Fruit fly (Drosophila melanogaster) whole organism, embryonic: ENCODE measurements around the gene GAPcenA.
A peak's percentile ranks its signal among the peaks of the same experiment; 100 is the strongest.

Experiments used
- Ada2b ChIP-seq: fragments of 200-800 bp; sonication (Bioruptor generic); IDR thresholded peaks from 2 replicates; pipeline ENCODE4 v1.3.6; 2022; ENCODE audit warnings: missing biosample characterization, missing genetic modification characterization
- Asciz ChIP-seq: fragments of 200-800 bp; sonication (Bioruptor generic); optimal IDR thresholded peaks from 2 replicates; lab custom pipeline; 2017; ENCODE audit warnings: missing biosample characterization, mild to moderate bottlenecking, missing genetic modification characterization, missing genetic modification reagents
- Awh ChIP-seq: fragments of 200-800 bp; sonication (Bioruptor generic); IDR thresholded peaks from 2 replicates; pipeline ENCODE4, ENCODE4 v1.3.6; 2022; ENCODE audit warnings: missing biosample characterization, missing genetic modification characterization
- Blimp-1 ChIP-seq: fragments of 200-800 bp; sonication (Bioruptor generic); optimal IDR thresholded peaks from 3 replicates; lab custom pipeline; 2018; ENCODE audit warnings: missing biosample characterization, missing genetic modification characterization, mild to moderate bottlenecking, moderate library complexity, missing genetic modification reagents
- CG10543 ChIP-seq: fragments of 200-800 bp; sonication (Bioruptor generic); optimal IDR thresholded peaks from 3 replicates; lab custom pipeline; 2017; ENCODE audit warnings: missing biosample characterization, mild to moderate bottlenecking, missing genetic modification characterization, moderate library complexity
- CG12744 ChIP-seq: fragments of 200-800 bp; sonication (Bioruptor generic); optimal IDR thresholded peaks from 2 replicates; lab custom pipeline; 2016; ENCODE audit warnings: missing biosample characterization, missing genetic modification characterization
- CG15269 ChIP-seq: fragments of 200-800 bp; sonication (Bioruptor generic); optimal IDR thresholded peaks from 2 replicates; lab custom pipeline; 2018; ENCODE audit warnings: missing biosample characterization, mild to moderate bottlenecking, missing genetic modification characterization, moderate library complexity
- CG1529 ChIP-seq: fragments of 200-800 bp; sonication (Bioruptor generic); optimal IDR thresholded peaks from 3 replicates; lab custom pipeline; 2018; ENCODE audit warnings: missing biosample characterization, missing genetic modification characterization
- CG15479 ChIP-seq: fragments of 200-800 bp; sonication (Bioruptor generic); optimal IDR thresholded peaks from 3 replicates; lab custom pipeline; 2019; ENCODE audit warnings: missing biosample characterization, mild to moderate bottlenecking, missing genetic modification characterization, moderate library complexity
- CG15601 ChIP-seq: fragments of 200-800 bp; sonication (Bioruptor generic); optimal IDR thresholded peaks from 3 replicates; lab custom pipeline; 2019; ENCODE audit warnings: missing biosample characterization, mild to moderate bottlenecking, missing genetic modification characterization, moderate library complexity
- CG17612 ChIP-seq: fragments of 200-800 bp; sonication (Bioruptor generic); IDR thresholded peaks from 2 replicates; pipeline ENCODE4 v1.3.6; 2022; ENCODE audit warnings: missing biosample characterization, missing genetic modification characterization
- CG18262 ChIP-seq: fragments of 200-800 bp; optimal IDR thresholded peaks from 3 replicates; lab custom pipeline; 2019; ENCODE audit warnings: missing biosample characterization, mild to moderate bottlenecking, missing genetic modification characterization, moderate library complexity
- CG18599 ChIP-seq: fragments of 200-800 bp; sonication (Bioruptor generic); optimal IDR thresholded peaks from 3 replicates; lab custom pipeline; 2017; ENCODE audit warnings: missing biosample characterization, missing genetic modification characterization, mild to moderate bottlenecking, moderate library complexity, missing genetic modification reagents
- CG2202 ChIP-seq: fragments of 200-800 bp; sonication (Bioruptor generic); optimal IDR thresholded peaks from 2 replicates; lab custom pipeline; 2018; ENCODE audit warnings: missing biosample characterization, mild to moderate bottlenecking, missing genetic modification characterization
- CG31441 ChIP-seq: fragments of 200-800 bp; sonication (Bioruptor generic); IDR thresholded peaks from 2 replicates; pipeline ENCODE4 v1.3.6; 2022; ENCODE audit warnings: missing biosample characterization, missing genetic modification characterization
- CG3407 ChIP-seq: fragments of 200-800 bp; sonication (Bioruptor generic); optimal IDR thresholded peaks from 2 replicates; lab custom pipeline; 2018; ENCODE audit warnings: missing biosample characterization, mild to moderate bottlenecking, missing genetic modification characterization
- CG34422 ChIP-seq: fragments of 200-800 bp; sonication (Bioruptor generic); IDR thresholded peaks from 3 replicates; pipeline ENCODE4 v1.3.6; 2022; ENCODE audit warnings: missing biosample characterization, missing genetic modification characterization
- CG3995 ChIP-seq: fragments of 200-800 bp; sonication (Bioruptor generic); optimal IDR thresholded peaks from 3 replicates; lab custom pipeline; 2016; ENCODE audit warnings: missing biosample characterization, missing genetic modification characterization
- CG4404 ChIP-seq: fragments of 200-800 bp; sonication (Bioruptor generic); IDR thresholded peaks from 2 replicates; pipeline ENCODE4 v1.3.6; 2022; ENCODE audit warnings: missing biosample characterization, missing genetic modification characterization
- CG4424 ChIP-seq: fragments of 200-800 bp; sonication (Bioruptor generic); optimal IDR thresholded peaks from 3 replicates; lab custom pipeline; 2016; ENCODE audit warnings: missing biosample characterization, missing genetic modification characterization
- CG4730 ChIP-seq: fragments of 200-800 bp; sonication (Bioruptor generic); IDR thresholded peaks from 2 replicates; pipeline ENCODE4 v1.3.6; 2022; ENCODE audit warnings: missing biosample characterization, missing genetic modification characterization
- CG6272 ChIP-seq: fragments of 200-800 bp; sonication (Bioruptor generic); IDR thresholded peaks from 2 replicates; pipeline ENCODE4 v1.3.6; 2022; ENCODE audit warnings: missing biosample characterization, missing genetic modification characterization
- CG7271 ChIP-seq: fragments of 200-800 bp; sonication (Bioruptor generic); optimal IDR thresholded peaks from 2 replicates; lab custom pipeline; 2018; ENCODE audit warnings: missing biosample characterization, mild to moderate bottlenecking, missing genetic modification characterization, moderate library complexity
- CG7928 ChIP-seq: fragments of 200-800 bp; sonication (Bioruptor generic); optimal IDR thresholded peaks from 2 replicates; lab custom pipeline; 2017; ENCODE audit warnings: missing biosample characterization, mild to moderate bottlenecking, missing genetic modification characterization
- CG8359 ChIP-seq: fragments of 200-800 bp; sonication (Bioruptor generic); optimal IDR thresholded peaks from 2 replicates; lab custom pipeline; 2017; ENCODE audit warnings: missing biosample characterization, mild to moderate bottlenecking, missing genetic modification characterization, borderline replicate concordance
- Camta ChIP-seq: fragments of 200-800 bp; sonication (Bioruptor generic); optimal IDR thresholded peaks from 2 replicates; lab custom pipeline; 2016; ENCODE audit warnings: missing biosample characterization, missing genetic modification characterization
- Fer1 ChIP-seq: fragments of 200-800 bp; sonication (Bioruptor generic); optimal IDR thresholded peaks from 2 replicates; lab custom pipeline; 2017; ENCODE audit warnings: missing biosample characterization, mild to moderate bottlenecking, missing genetic modification characterization
- Fer3 ChIP-seq: fragments of 200-800 bp; sonication (Bioruptor generic); optimal IDR thresholded peaks from 2 replicates; lab custom pipeline; 2018; ENCODE audit warnings: missing biosample characterization, mild to moderate bottlenecking, missing genetic modification characterization, moderate library complexity
- GATAe ChIP-seq: fragments of 200-800 bp; sonication (Bioruptor generic); conservative IDR thresholded peaks from 2 replicates; pipeline ENCODE4 v1.3.6; 2022; ENCODE audit warnings: missing biosample characterization, missing genetic modification characterization
- Hr39 ChIP-seq: fragments of >200 bp; optimal IDR thresholded peaks from 2 replicates; lab custom pipeline; 2017
- Lhr ChIP-seq: fragments of 200-800 bp; sonication (Bioruptor generic); optimal IDR thresholded peaks from 3 replicates; lab custom pipeline; 2017; ENCODE audit warnings: mild to moderate bottlenecking, missing biosample characterization, missing genetic modification reagents, missing genetic modification characterization
- Pdp1 ChIP-seq, 2 experiments: fragments of 200-800 bp; sonication (Bioruptor generic); optimal IDR thresholded peaks; 3 replicates each; lab custom pipeline; 2016; ENCODE audit warnings: missing biosample characterization in 2 of 2, missing genetic modification characterization in 2 of 2, mild to moderate bottlenecking in 1 of 2, moderate library complexity in 1 of 2
- Vsx1 ChIP-seq: fragments of 200-800 bp; sonication (Bioruptor generic); optimal IDR thresholded peaks from 2 replicates; lab custom pipeline; 2017; ENCODE audit warnings: missing biosample characterization, mild to moderate bottlenecking, missing genetic modification characterization, missing genetic modification reagents
- ara ChIP-seq: fragments of 200-800 bp; sonication (Bioruptor generic); IDR thresholded peaks from 2 replicates; pipeline ENCODE4 v1.3.6; 2022; ENCODE audit warnings: missing biosample characterization, missing genetic modification characterization
- cad ChIP-seq: fragments of >200 bp; optimal IDR thresholded peaks from 2 replicates; lab custom pipeline; 2017; ENCODE audit warnings: missing biosample characterization, missing genetic modification characterization
- dmrt11E ChIP-seq: fragments of 200-800 bp; sonication (Bioruptor generic); optimal IDR thresholded peaks from 3 replicates; lab custom pipeline; 2018; ENCODE audit warnings: missing biosample characterization, mild to moderate bottlenecking, missing genetic modification characterization, moderate library complexity
- dysf ChIP-seq: fragments of 200-800 bp; sonication (Bioruptor generic); IDR thresholded peaks from 3 replicates; pipeline ENCODE4 v1.3.6; 2022; ENCODE audit warnings: missing biosample characterization, missing genetic modification characterization
- eyg ChIP-seq: fragments of 200-800 bp; sonication (Bioruptor generic); optimal IDR thresholded peaks from 3 replicates; lab custom pipeline; 2016; ENCODE audit warnings: missing biosample characterization, missing genetic modification characterization
- gt ChIP-seq: fragments of 200-800 bp; sonication (Bioruptor generic); IDR thresholded peaks from 2 replicates; pipeline ENCODE4 v1.3.6; 2022; ENCODE audit warnings: missing biosample characterization, missing genetic modification characterization
- kni ChIP-seq: fragments of 200-800 bp; sonication (Bioruptor generic); optimal IDR thresholded peaks from 3 replicates; lab custom pipeline; 2017; ENCODE audit warnings: mild to moderate bottlenecking, missing biosample characterization, missing genetic modification reagents, missing genetic modification characterization
- luna ChIP-seq: fragments of 200-800 bp; sonication (Bioruptor generic); optimal IDR thresholded peaks from 2 replicates; lab custom pipeline; 2016; ENCODE audit warnings: missing biosample characterization, missing genetic modification characterization
- pros ChIP-seq: fragments of 200-800 bp; sonication (Bioruptor generic); optimal IDR thresholded peaks from 3 replicates; lab custom pipeline; 2019; ENCODE audit warnings: missing biosample characterization, mild to moderate bottlenecking, missing genetic modification characterization, moderate library complexity
- pum ChIP-seq: fragments of 200-800 bp; sonication (Bioruptor generic); optimal IDR thresholded peaks from 2 replicates; lab custom pipeline; 2016; ENCODE audit warnings: missing biosample characterization, missing genetic modification characterization
- ranshi ChIP-seq: fragments of 200-800 bp; sonication (Bioruptor generic); IDR thresholded peaks from 2 replicates; pipeline ENCODE4 v1.3.6; 2022; ENCODE audit warnings: missing biosample characterization, missing genetic modification characterization
- repo ChIP-seq: fragments of 200-800 bp; sonication (Bioruptor generic); optimal IDR thresholded peaks from 2 replicates; lab custom pipeline; 2016; ENCODE audit warnings: missing biosample characterization, missing genetic modification characterization
- ro ChIP-seq: fragments of 200-800 bp; sonication (Bioruptor generic); IDR thresholded peaks from 2 replicates; pipeline ENCODE4 v1.3.6; 2022; ENCODE audit warnings: missing biosample characterization, missing genetic modification characterization
- sens-2 ChIP-seq: fragments of 200-800 bp; sonication (Bioruptor generic); IDR thresholded peaks from 2 replicates; pipeline ENCODE4 v1.3.6; 2022; ENCODE audit warnings: missing biosample characterization, missing genetic modification characterization
- tup ChIP-seq: fragments of 200-800 bp; sonication (Bioruptor generic); optimal IDR thresholded peaks from 2 replicates; lab custom pipeline; 2016; ENCODE audit warnings: missing biosample characterization, mild to moderate bottlenecking, missing genetic modification characterization, moderate library complexity
- tx ChIP-seq: fragments of 200-800 bp; sonication (Bioruptor generic); optimal IDR thresholded peaks from 2 replicates; lab custom pipeline; 2016; ENCODE audit warnings: missing biosample characterization, missing genetic modification characterization
- unc-4 ChIP-seq: fragments of 200-800 bp; sonication (Bioruptor generic); IDR thresholded peaks from 2 replicates; pipeline ENCODE4 v1.3.6; 2022; ENCODE audit warnings: missing biosample characterization, missing genetic modification characterization; ENCODE audit not compliant: partially characterized antibody
- unpg ChIP-seq: fragments of 200-800 bp; sonication (Bioruptor generic); optimal IDR thresholded peaks from 3 replicates; lab custom pipeline; 2018; ENCODE audit warnings: missing biosample characterization, mild to moderate bottlenecking, missing genetic modification characterization, moderate library complexity
- zen2 ChIP-seq: fragments of 200-800 bp; sonication (Bioruptor generic); IDR thresholded peaks from 3 replicates; pipeline ENCODE4 v1.3.6; 2022; ENCODE audit warnings: missing biosample characterization, missing genetic modification characterization; ENCODE audit not compliant: partially characterized antibody

Gene GAPcenA

dm6 chr3L:8379161-8379560 is 32.8 kb downstream of the GAPcenA start (continued):
- TF ChIP-seq Vsx1 (GFP tag; lab: Kevin White, UChicago) (no peak), sens-2 (no peak), CG10543 (no peak), CG2202 (tag; lab: Kevin White, UChicago) (peak; percentile 49), Awh (0 out of 2 replicates have a peak, but pooled peaks have one; percentile 11), CG7928 (GFP tag; lab: Kevin White, UChicago) (no peak), ranshi (GFP tag; lab: Robert Waterston, UW) (no peak), Ada2b (GFP tag; lab: Robert Waterston, UW) (no peak), Fer3 (tag; lab: Kevin White, UChicago) (no peak), Pdp1 (GFP tag; optimal IDR thresholded peaks at IDR 0.05; lab: Kevin White, UChicago) (no peak), unc-4 (GFP tag; lab: Robert Waterston, UW) (no peak), ara (GFP tag; lab: Robert Waterston, UW) (no peak), cad (no peak), dmrt11E (tag; lab: Kevin White, UChicago) (peak; percentile 38), kni (GFP tag; lab: Kevin White, UChicago) (peak; percentile 48), CG34422 (no peak), gt (GFP tag; lab: Robert Waterston, UW) (no peak), Hr39 (lab: Kevin White, UChicago) (no peak), CG12744 (no peak), ro (GFP tag; lab: Robert Waterston, UW) (no peak), Blimp-1 (GFP tag; lab: Kevin White, UChicago) (peak; percentile 46), GATAe (no peak), Lhr (GFP tag; lab: Kevin White, UChicago) (peak; percentile 6), CG17612 (GFP tag; lab: Robert Waterston, UW) (no peak), CG18599 (GFP tag; lab: Kevin White, UChicago) (no peak), CG15269 (tag; lab: Kevin White, UChicago) (no peak), pros (GFP tag; lab: Kevin White, UChicago) (no peak), CG4404 (GFP tag; lab: Robert Waterston, UW) (no peak), tx (GFP tag; lab: Kevin White, UChicago) (no peak), CG31441 (GFP tag; lab: Robert Waterston, UW) (no peak), CG6272 (GFP tag; lab: Robert Waterston, UW) (no peak), luna (no peak), CG18262 (tag; lab: Kevin White, UChicago) (peak; percentile 7), CG3407 (GFP tag; lab: Kevin White, UChicago) (peak; percentile 46), CG3995 (GFP tag; lab: Kevin White, UChicago) (no peak), zen2 (GFP tag; lab: Robert Waterston, UW) (no peak), CG4730 (GFP tag; lab: Robert Waterston, UW) (no peak), tup (no peak), pum (GFP tag; lab: Kevin White, UChicago) (no peak), CG7271 (tag; lab: Kevin White, UChicago) (no peak), CG8359 (GFP tag; lab: Kevin White, UChicago) (no peak), CG1529 (GFP tag; lab: Kevin White, UChicago) (no peak), CG4424 (no peak), CG15601 (peak; percentile 34), unpg (GFP tag; lab: Kevin White, UChicago) (peak; percentile 15), repo (GFP tag; lab: Kevin White, UChicago) (no peak), Asciz (peak; percentile 7), eyg (GFP tag; lab: Kevin White, UChicago) (no peak), Camta (GFP tag; lab: Kevin White, UChicago) (no peak), dysf (GFP tag; lab: Robert Waterston, UW) (no peak), CG15479 (no peak), Fer1 (GFP tag; lab: Kevin White, UChicago) (no peak)
